Fruit fly (Drosophila melanogaster): ENCODE measurements around the gene Gr22d.

Gr22d gene

dm6 chr2L:1790261-1790660 lies at the start of gene Gr22d:
Gr22d (minus strand) TSS chr2L:1790361.
- TF ChIP-seq noc (tag; optimal IDR thresholded peaks at IDR 0.05): no peak

dm6 chr2L:1839019-1839418 lies 48.9 kb upstream of the Gr22d start:
- TF ChIP-seq noc (tag; optimal IDR thresholded peaks at IDR 0.05): no peak

- TF ChIP-seq noc (tag; optimal IDR thresholded peaks at IDR 0.05): no peak
These were observed 47.7 kb upstream of the Gr22d start for dm6 chr2L:1837717-1838368.

- TF ChIP-seq noc (tag; optimal IDR thresholded peaks at IDR 0.05): no peak
These were observed 46.1 kb upstream of the Gr22d start, which contains the start of gene wry for dm6 chr2L:1836238-1836637. wry (plus strand) TSS chr2L:1836538.

dm6 chr2L:1832465-1832864 lies 42.3 kb upstream of the Gr22d start, which contains the start of gene c-cup:
c-cup (minus strand) TSS chr2L:1832565.
- TF ChIP-seq noc (tag; optimal IDR thresholded peaks at IDR 0.05): no peak

- TF ChIP-seq noc (tag; optimal IDR thresholded peaks at IDR 0.05): no peak
These were observed 38.1 kb upstream of the Gr22d start for dm6 chr2L:1828282-1828681.

- peak; percentile 11 for TF ChIP-seq noc (tag; optimal IDR thresholded peaks at IDR 0.05)
These were observed 36.2 kb upstream of the Gr22d start, which contains the start of gene CG31664 for dm6 chr2L:1826400-1826799. CG31664 (minus strand) TSS chr2L:1826500.

dm6 chr2L:1823231-1823630 lies 33.1 kb upstream of the Gr22d start, which contains the start of gene CG31933:
CG31933 (minus strand) TSS chr2L:1823331.
- TF ChIP-seq noc (tag; optimal IDR thresholded peaks at IDR 0.05): no peak

- no peak for TF ChIP-seq noc (tag; optimal IDR thresholded peaks at IDR 0.05)
These were observed 4.7 kb upstream of the Gr22d start, which contains the start of gene Gr22a for dm6 chr2L:1794817-1795216. Gr22a (minus strand) TSS chr2L:1794917.

dm6 chr2L:1793168-1793567 lies 3.0 kb upstream of the Gr22d start, which contains the start of gene Gr22b:
Gr22b (minus strand) TSS chr2L:1793268.
- TF ChIP-seq noc (tag; optimal IDR thresholded peaks at IDR 0.05): no peak

dm6 chr2L:1791723-1792122 lies 1.6 kb upstream of the Gr22d start, which contains the start of gene Gr22c:
Gr22c (minus strand) TSS chr2L:1791823.
- no peak for TF ChIP-seq noc (tag; optimal IDR thresholded peaks at IDR 0.05)

dm6 chr2L:1787929-1788328 lies 2.2 kb downstream of the Gr22d start:
- no peak for TF ChIP-seq noc (tag; optimal IDR thresholded peaks at IDR 0.05)

dm6 chr2L:1783762-1784161 lies 6.4 kb downstream of the Gr22d start, which contains the start of gene Gr22e:
Gr22e (plus strand) TSS chr2L:1784062.
- no peak for TF ChIP-seq noc (tag; optimal IDR thresholded peaks at IDR 0.05)

dm6 chr2L:1758853-1759252 lies 31.3 kb downstream of the Gr22d start, which contains the start of gene CG17650:
CG17650 (minus strand) TSS chr2L:1759093.
- no peak for TF ChIP-seq noc (tag; optimal IDR thresholded peaks at IDR 0.05)

dm6 chr2L:1756351-1756750 lies 33.8 kb downstream of the Gr22d start, which contains the start of gene Gr22f:
Gr22f (minus strand) TSS chr2L:1756451.
- TF ChIP-seq noc (tag; optimal IDR thresholded peaks at IDR 0.05): no peak

- no peak for TF ChIP-seq noc (tag; optimal IDR thresholded peaks at IDR 0.05)
These were observed 38.2 kb downstream of the Gr22d start, which contains the start of the genes CG17712 and CG17648 for dm6 chr2L:1751953-1752352. CG17712 (minus strand) TSS chr2L:1752122. CG17648 (plus strand) TSS chr2L:1752308.

dm6 chr2L:1748410-1748809 lies 41.8 kb downstream of the Gr22d start:
- no peak for TF ChIP-seq noc (tag; optimal IDR thresholded peaks at IDR 0.05)

Measured in whole organism, larva.